Comparison of ENCODE assay signal across 6 fruit fly cellular contexts in genomic region chrX:19522597-19522996, dm6.
TF ChIP-seq lines count a peak whose summit lies in the region.

No protein-coding gene starts in this region.

- no peak for TF ChIP-seq CTCF in whole organism, embryonic (GFP tag; optimal IDR thresholded peaks at IDR 0.05; lab: Kevin White, UChicago)

TF ChIP-seq in whole organism, 6 proteins besides CTCF, POLR2A, EP300 and RAD21:
- TF ChIP-seq Dll (optimal IDR thresholded peaks at IDR 0.05; lab: Kevin White, UChicago) (peak; percentile 16), psq (optimal IDR thresholded peaks at IDR 0.05; lab: Kevin White, UChicago) (no peak), CG8478 (optimal IDR thresholded peaks at IDR 0.05; lab: Kevin White, UChicago) (peak; percentile 60)

TF ChIP-seq in whole organism, adult, 20 proteins besides CTCF, POLR2A, EP300 and RAD21:
- TF ChIP-seq CG7101 (tag; optimal IDR thresholded peaks at IDR 0.05; lab: Kevin White, UChicago) (no peak), cic (GFP tag; optimal IDR thresholded peaks at IDR 0.05; lab: Kevin White, UChicago) (no peak), Mnt (GFP tag; optimal IDR thresholded peaks at IDR 0.05; lab: Kevin White, UChicago) (peak; percentile 36)

TF ChIP-seq in whole organism, embryonic, 481 proteins besides CTCF, POLR2A, EP300 and RAD21 (continues in another document):
- peak; percentile 76 for TF ChIP-seq Adf1 (GFP tag; IDR thresholded peaks at IDR 0.05; lab: Robert Waterston, UW)
- peak; percentile 42 for TF ChIP-seq MESR4 (GFP tag; optimal IDR thresholded peaks at IDR 0.05; lab: Kevin White, UChicago)
- 0 out of 2 replicates have a peak, but pooled peaks have one; percentile 20 for TF ChIP-seq CG6272 (GFP tag; IDR thresholded peaks at IDR 0.05; lab: Robert Waterston, UW)
- peak; percentile 95 for TF ChIP-seq CG8478 (optimal IDR thresholded peaks at IDR 0.05; lab: Kevin White, UChicago)
- peak; percentile 54 for TF ChIP-seq YL-1 (GFP tag; optimal IDR thresholded peaks at IDR 0.05; lab: Kevin White, UChicago)
- no peak for TF ChIP-seq Sox102F (GFP tag; optimal IDR thresholded peaks at IDR 0.05; lab: Kevin White, UChicago)
- no peak for TF ChIP-seq gce (GFP tag; IDR thresholded peaks at IDR 0.05; lab: Robert Waterston, UW)
- TF ChIP-seq CG15479 (GFP tag; optimal IDR thresholded peaks at IDR 0.05; lab: Kevin White, UChicago): peak; percentile 63
- peak in 1 of 2 experiments; percentile 29 for TF ChIP-seq crp (GFP tag; optimal IDR thresholded peaks at IDR 0.05; lab: Kevin White, UChicago)
- TF ChIP-seq Aef1 (GFP tag; IDR thresholded peaks at IDR 0.05; lab: Robert Waterston, UW): no peak
- TF ChIP-seq Ets65A (GFP tag; lab: Kevin White, UChicago): no peak
- TF ChIP-seq HmgZ (tag; optimal IDR thresholded peaks at IDR 0.05; lab: Kevin White, UChicago): peak; percentile 44
- 0 out of 3 replicates have a peak, but pooled peaks have one; percentile 31 for TF ChIP-seq ci (GFP tag; IDR thresholded peaks at IDR 0.05; lab: Robert Waterston, UW)
- TF ChIP-seq CG1832 (GFP tag; optimal IDR thresholded peaks at IDR 0.05; lab: Kevin White, UChicago): no peak
- TF ChIP-seq Dek (tag; optimal IDR thresholded peaks at IDR 0.05; lab: Kevin White, UChicago): no peak
- peak; percentile 94 for TF ChIP-seq CoRest (tag; optimal IDR thresholded peaks at IDR 0.05; lab: Kevin White, UChicago)
- 0 out of 2 replicates have a peak, but pooled peaks have one; percentile 14 for TF ChIP-seq sna (GFP tag; IDR thresholded peaks at IDR 0.05; lab: Robert Waterston, UW; ENCODE audit: partially characterized antibody)
- TF ChIP-seq CG4617 (GFP tag; optimal IDR thresholded peaks at IDR 0.05; lab: Kevin White, UChicago; ENCODE audit: borderline replicate concordance): peak; percentile 40
- no peak for TF ChIP-seq CG13894 (tag; optimal IDR thresholded peaks at IDR 0.05; lab: Kevin White, UChicago)
- peak; percentile 28; the same call in 1 of the 2 replicates for TF ChIP-seq MBD-R2 (GFP tag; IDR thresholded peaks at IDR 0.05; lab: Robert Waterston, UW)

TF ChIP-seq in whole organism, prepupa, 60 proteins besides CTCF, POLR2A, EP300 and RAD21:
- TF ChIP-seq CG15336 (GFP tag; IDR thresholded peaks at IDR 0.05; lab: Robert Waterston, UW) (no peak), CG8319 (GFP tag; optimal IDR thresholded peaks at IDR 0.05; lab: Kevin White, UChicago) (no peak), OdsH (GFP tag; optimal IDR thresholded peaks at IDR 0.05; lab: Kevin White, UChicago) (no peak), CG31627 (GFP tag; optimal IDR thresholded peaks at IDR 0.05; lab: Kevin White, UChicago) (no peak), CG11294 (GFP tag; IDR thresholded peaks at IDR 0.05; lab: Robert Waterston, UW) (no peak), Gug (GFP tag; IDR thresholded peaks at IDR 0.05; lab: Robert Waterston, UW) (no peak), Sox14 (GFP tag; optimal IDR thresholded peaks at IDR 0.05; lab: Kevin White, UChicago) (peak; percentile 9), fkh (GFP tag; optimal IDR thresholded peaks at IDR 0.05; lab: Kevin White, UChicago) (no peak), CG1621 (tag; optimal IDR thresholded peaks at IDR 0.05; lab: Kevin White, UChicago) (peak; percentile 67), Hr38 (GFP tag; optimal IDR thresholded peaks at IDR 0.05; lab: Kevin White, UChicago) (no peak)

TF ChIP-seq in whole organism, pupa, 21 proteins besides CTCF, POLR2A, EP300 and RAD21:
- TF ChIP-seq CG14655 (GFP tag; optimal IDR thresholded peaks at IDR 0.05; lab: Kevin White, UChicago) (no peak), fd96Ca (GFP tag; IDR thresholded peaks at IDR 0.05; lab: Robert Waterston, UW) (0 out of 3 replicates have a peak, but pooled peaks have one; percentile 16)

TF ChIP-seq in whole organism, wandering third instar larva, 38 proteins besides CTCF, POLR2A, EP300 and RAD21:
- no peak for TF ChIP-seq Hnf4 (GFP tag; optimal IDR thresholded peaks at IDR 0.05; lab: Kevin White, UChicago)
- TF ChIP-seq N (GFP tag; optimal IDR thresholded peaks at IDR 0.05; lab: Kevin White, UChicago): peak; percentile 84
